Worm (Caenorhabditis elegans): ENCODE measurements around the gene C32D5.12.

- TF ChIP-seq tbx-2 (tag; optimal IDR thresholded peaks at IDR 0.05): no peak
- no peak for TF ChIP-seq ztf-4 (tag; optimal IDR thresholded peaks at IDR 0.05)
Measured at ce11 chrII:6309198-6309597, 49.6 kb downstream of the C32D5.12 start, which contains the start of gene glb-10.

Measured in whole organism, L3 larva.